Worm (Caenorhabditis elegans) whole organism, early embryonic: ENCODE measurements around the gene sss-1.

ENCODE experiments used
- ama-1 ChIP-seq: fragments of 150-350 bp; optimal IDR thresholded peaks from 2 replicates; lab custom pipeline; 2014
- ceh-13 ChIP-seq: fragments of 200-800 bp; sonication (Bioruptor generic); optimal IDR thresholded peaks from 2 replicates; lab custom pipeline; 2018; ENCODE audit warnings: mild to moderate bottlenecking, missing genetic modification characterization, missing compliant biosample characterization
- ets-7 ChIP-seq: sonication (generic microtip); optimal IDR thresholded peaks from 2 replicates; lab custom pipeline; 2016; ENCODE audit warnings: missing genotype, missing genetic modification characterization, missing compliant biosample characterization
- hmg-4 ChIP-seq: fragments of 200-800 bp; sonication (Bioruptor generic); optimal IDR thresholded peaks from 2 replicates; lab custom pipeline; 2018; ENCODE audit warnings: mild to moderate bottlenecking, missing genetic modification characterization, missing compliant biosample characterization

- TF ChIP-seq ceh-13 (GFP tag; lab: Kevin White, UChicago), result no peak
- no peak for TF ChIP-seq ama-1 (lab: Kevin White, UChicago)
- TF ChIP-seq ets-7, result no peak
- TF ChIP-seq hmg-4 (GFP tag; lab: Kevin White, UChicago), result no peak
These were observed 35.5 kb downstream of the sss-1 start, which contains the start of gene npp-1 for ce11 chrIV:9857952-9858488.
